Worm (Caenorhabditis elegans): ENCODE measurements around the gene aqp-4.

DNA sequence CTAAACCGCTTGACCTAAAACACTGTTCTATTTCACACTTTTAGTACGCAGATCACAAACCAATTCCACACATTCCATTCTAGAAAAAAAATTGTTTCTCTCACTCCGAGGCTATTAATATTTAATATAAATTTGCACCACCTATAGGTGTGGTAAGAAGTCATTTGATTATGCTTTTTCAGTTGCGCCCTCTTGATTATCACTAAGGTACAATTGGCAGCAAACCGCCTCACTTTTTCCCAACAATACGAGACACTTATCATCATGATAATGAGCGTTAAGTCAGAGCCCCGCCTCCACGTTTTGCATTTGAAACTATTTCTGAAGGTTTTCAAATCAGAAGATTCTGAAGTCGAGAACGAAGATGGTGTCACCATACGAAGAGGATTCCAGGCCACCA, at the start of gene aqp-4:
- no peak for TF ChIP-seq fax-1 (tag; optimal IDR thresholded peaks at IDR 0.05)
- no peak for TF ChIP-seq dve-1 (tag; optimal IDR thresholded peaks at IDR 0.05)
- TF ChIP-seq madf-2 (tag; optimal IDR thresholded peaks at IDR 0.05): no peak
- TF ChIP-seq elt-2 (tag; optimal IDR thresholded peaks at IDR 0.05): no peak
